Fruit fly (Drosophila melanogaster) whole organism: ENCODE data around the gene pros.

Source experiments
- CG8478 ChIP-seq: fragments of >200 bp; optimal IDR thresholded peaks from 2 replicates; lab custom pipeline; 2018; ENCODE audit warnings: inconsistent platforms
- psq ChIP-seq: fragments of >200 bp; optimal IDR thresholded peaks from 2 replicates; lab custom pipeline; 2017
- usp ChIP-seq: fragments of >200 bp; optimal IDR thresholded peaks from 2 replicates; lab custom pipeline; 2017; ENCODE audit warnings: missing biosample characterization, missing genetic modification characterization, mixed read lengths

DNA sequence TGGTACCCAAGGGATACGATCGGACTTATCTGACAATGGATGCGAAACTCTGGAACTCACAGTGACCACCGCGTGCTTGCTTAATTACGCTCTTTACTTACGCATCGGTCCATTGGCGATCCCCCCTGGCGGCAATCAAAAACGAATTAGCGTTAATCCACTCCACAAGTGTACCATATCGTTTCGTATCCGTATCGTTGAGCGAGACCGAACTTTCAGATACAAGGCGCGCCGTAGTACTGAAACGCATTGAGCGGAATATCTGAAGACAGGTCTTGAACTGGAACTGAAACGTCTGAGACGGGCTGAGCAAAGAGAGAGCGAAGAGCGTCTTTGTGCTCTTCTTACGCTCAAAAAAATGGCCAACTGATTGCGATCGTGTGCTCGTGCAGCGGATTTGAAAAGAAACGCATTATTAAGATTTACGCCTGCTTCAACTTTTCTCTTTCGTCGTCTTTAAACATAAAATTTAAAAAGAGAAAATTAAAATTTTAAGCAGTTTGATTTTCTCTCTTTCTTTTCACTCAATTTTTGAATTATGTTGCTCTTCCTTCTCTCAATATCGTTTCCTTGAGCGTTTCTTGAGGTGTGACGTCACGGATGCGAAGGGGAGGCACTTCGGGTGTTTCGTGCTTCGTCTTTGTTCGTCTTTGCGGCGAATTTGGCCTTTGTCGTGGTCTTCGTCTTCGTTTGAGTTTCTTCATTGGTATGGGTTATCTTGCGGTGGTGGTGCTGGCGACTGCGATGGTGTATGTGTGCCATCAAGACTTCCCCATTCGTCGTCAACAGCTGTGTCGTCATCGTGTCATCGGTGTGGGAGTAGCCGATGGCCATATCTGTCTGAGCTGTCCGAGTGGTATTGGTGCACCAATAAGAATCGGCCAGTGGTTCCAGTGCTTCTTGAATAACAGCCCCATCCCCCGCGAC is 24.9 kb downstream of the pros start, which contains the start of the genes KP78a and KP78b:
- TF ChIP-seq CG8478 (lab: Kevin White, UChicago) = peak; percentile 18
- no peak for TF ChIP-seq usp (GFP tag; lab: Kevin White, UChicago)
- no peak for TF ChIP-seq psq (lab: Kevin White, UChicago)
